Worm (Caenorhabditis elegans) whole organism, mixed stage, embryonic: Measurements from ENCODE around the gene F35E8.1.

ENCODE experiments used
- elt-1 ChIP-seq: sonication (generic microtip); optimal IDR thresholded peaks from 2 replicates; lab custom pipeline; 2017; ENCODE audit warnings: missing genetic modification characterization, mild to moderate bottlenecking, missing compliant biosample characterization, antibody characterized with exemption, moderate library complexity, borderline replicate concordance; ENCODE audit not compliant: insufficient read depth
- mep-1 ChIP-seq: fragments of 150-350 bp; optimal IDR thresholded peaks from 2 replicates; lab custom pipeline; 2017; ENCODE audit warnings: missing biosample characterization, missing genetic modification reagents, missing genetic modification characterization, inconsistent platforms
- unc-62 ChIP-seq: fragments of 150-350 bp; optimal IDR thresholded peaks from 2 replicates; lab custom pipeline; 2014; ENCODE audit warnings: missing biosample characterization, missing genetic modification reagents, missing genetic modification characterization

- TF ChIP-seq unc-62 (GFP tag; lab: Kevin White, UChicago) (no peak), mep-1 (tag; lab: Kevin White, UChicago) (no peak), elt-1 (tag; lab: Kevin White, UChicago) (no peak)
Measured at ce11 chrV:15872273-15872672, 33.2 kb downstream of the F35E8.1 start, which contains the start of gene str-56.
